Fruit fly (Drosophila melanogaster): ENCODE data around the gene Alp9.
A peak's percentile ranks its signal among the peaks of the same experiment; 100 is the strongest.

DNA sequence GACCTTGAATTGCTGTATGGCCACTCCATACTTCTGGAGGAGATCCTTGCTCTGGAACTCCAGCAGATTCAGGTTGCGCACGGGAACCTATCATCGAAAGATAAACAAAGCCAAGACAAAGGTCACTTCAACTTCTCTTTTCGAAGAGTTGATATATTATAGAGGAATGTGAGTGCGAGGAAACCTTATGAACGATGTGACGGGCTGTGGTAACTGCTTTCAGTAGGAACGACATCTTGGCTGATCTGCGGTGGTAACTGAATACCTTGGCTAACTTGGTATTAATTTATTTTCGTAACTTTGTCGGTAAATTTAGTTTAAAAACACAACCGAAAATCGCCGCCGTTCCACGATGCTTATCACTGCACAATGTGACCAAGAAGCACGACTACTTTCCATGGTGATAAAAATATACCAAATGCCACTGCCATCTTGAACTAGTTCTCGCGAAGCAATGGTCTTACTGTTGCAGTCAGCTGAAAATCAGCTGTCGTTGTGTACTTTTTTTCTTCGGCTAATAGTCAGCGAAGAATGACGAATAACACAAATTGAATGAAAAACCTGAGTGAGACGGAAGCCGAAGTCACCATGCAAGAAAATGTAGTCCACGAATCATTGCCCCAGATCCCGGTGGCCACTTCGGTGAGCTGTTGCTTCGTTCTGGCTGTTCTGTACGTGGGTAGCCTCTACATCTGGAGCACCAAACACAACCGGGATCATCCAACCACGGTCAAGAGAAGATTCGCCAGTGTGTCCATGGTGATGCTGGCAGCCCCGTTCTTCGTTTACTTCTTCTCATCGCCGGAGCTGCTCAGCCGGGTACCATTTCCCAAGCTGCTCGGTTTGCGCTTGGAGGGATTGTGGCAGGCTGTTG, 31.8 kb upstream of the Alp9 start, which contains the start of the genes ScsbetaG and Sras:
- TF ChIP-seq fkh (GFP tag; optimal IDR thresholded peaks at IDR 0.05) (peak; percentile 69), acj6 (GFP tag; optimal IDR thresholded peaks at IDR 0.05) (no peak)
